Worm (Caenorhabditis elegans) whole organism, L2 larva: Measurements from ENCODE around the gene F56D1.1.

ENCODE experiments used
- C34F6.9 ChIP-seq: fragments of 150-350 bp; optimal IDR thresholded peaks from 2 replicates; lab custom pipeline; 2014; ENCODE audit warnings: missing biosample characterization, missing genetic modification characterization
- F13H6.1 ChIP-seq: sonication (generic microtip); optimal IDR thresholded peaks from 2 replicates; lab custom pipeline; 2016; ENCODE audit warnings: missing genetic modification characterization, missing compliant biosample characterization
- ZK546.5 ChIP-seq: sonication (generic microtip); optimal IDR thresholded peaks from 2 replicates; lab custom pipeline; 2017; ENCODE audit warnings: missing biosample characterization, missing genetic modification characterization
- alr-1 ChIP-seq: fragments of 150-350 bp; optimal IDR thresholded peaks from 2 replicates; lab custom pipeline; 2014; ENCODE audit warnings: missing biosample characterization, missing genetic modification characterization
- aly-2 ChIP-seq: fragments of 150-350 bp; optimal IDR thresholded peaks from 2 replicates; lab custom pipeline; 2014; ENCODE audit warnings: missing biosample characterization, missing genetic modification characterization
- ama-1 ChIP-seq: fragments of 150-350 bp; optimal IDR thresholded peaks from 2 replicates; lab custom pipeline; 2018; ENCODE audit warnings: inconsistent platforms
- blmp-1 ChIP-seq: sonication (generic microtip); optimal IDR thresholded peaks from 2 replicates; lab custom pipeline; 2017; ENCODE audit warnings: missing genetic modification characterization, mild to moderate bottlenecking, missing compliant biosample characterization, antibody characterized with exemption, moderate library complexity; ENCODE audit not compliant: insufficient read depth
- ceh-82 ChIP-seq: fragments of 150-350 bp; optimal IDR thresholded peaks from 2 replicates; lab custom pipeline; 2014; ENCODE audit warnings: missing biosample characterization, missing genetic modification characterization
- crh-2 ChIP-seq: sonication (generic microtip); optimal IDR thresholded peaks from 2 replicates; lab custom pipeline; 2017; ENCODE audit warnings: missing biosample characterization, missing genetic modification characterization
- dmd-4 ChIP-seq: sonication (generic microtip); optimal IDR thresholded peaks from 2 replicates; lab custom pipeline; 2017; ENCODE audit warnings: missing biosample characterization, missing genetic modification characterization
- elt-3 ChIP-seq: sonication (generic microtip); optimal IDR thresholded peaks from 2 replicates; lab custom pipeline; 2017; ENCODE audit warnings: missing biosample characterization, missing genetic modification characterization
- fos-1 ChIP-seq: fragments of 150-350 bp; optimal IDR thresholded peaks from 2 replicates; lab custom pipeline; 2014; ENCODE audit warnings: missing biosample characterization, missing genetic modification characterization
- lin-39 ChIP-seq: fragments of 150-350 bp; optimal IDR thresholded peaks from 2 replicates; lab custom pipeline; 2014; ENCODE audit warnings: missing biosample characterization, missing genetic modification reagents, missing genetic modification characterization
- mab-5 ChIP-seq: fragments of 150-350 bp; optimal IDR thresholded peaks from 2 replicates; lab custom pipeline; 2014; ENCODE audit warnings: missing biosample characterization, missing genetic modification characterization
- mbf-1 ChIP-seq: sonication (generic microtip); optimal IDR thresholded peaks from 2 replicates; lab custom pipeline; 2017; ENCODE audit warnings: missing biosample characterization, missing genetic modification characterization
- mdl-1 ChIP-seq, 2 experiments: fragments of 150-350 bp in 1 of 2; sonication (generic microtip) in 1 of 2; optimal IDR thresholded peaks; 2 replicates each; lab custom pipeline; 2017; ENCODE audit warnings: missing biosample characterization in 2 of 2, missing genetic modification characterization in 2 of 2
- nhr-11 ChIP-seq: fragments of 150-350 bp; optimal IDR thresholded peaks from 2 replicates; lab custom pipeline; 2014; ENCODE audit warnings: missing biosample characterization, missing genetic modification characterization
- nhr-12 ChIP-seq: fragments of 150-350 bp; optimal IDR thresholded peaks from 2 replicates; lab custom pipeline; 2014; ENCODE audit warnings: missing biosample characterization, missing genetic modification characterization
- nhr-129 ChIP-seq: fragments of 150-350 bp; optimal IDR thresholded peaks from 2 replicates; lab custom pipeline; 2014; ENCODE audit warnings: missing biosample characterization, missing genetic modification characterization
- nhr-21 ChIP-seq: fragments of 150-350 bp; optimal IDR thresholded peaks from 2 replicates; lab custom pipeline; 2014; ENCODE audit warnings: missing biosample characterization, missing genetic modification characterization
- nhr-237 ChIP-seq: fragments of 150-350 bp; optimal IDR thresholded peaks from 2 replicates; lab custom pipeline; 2014; ENCODE audit warnings: missing biosample characterization, missing genetic modification characterization
- nhr-25 ChIP-seq: fragments of 150-350 bp; sonication (generic microtip); optimal IDR thresholded peaks from 3 replicates; lab custom pipeline; 2014; ENCODE audit warnings: missing biosample characterization, missing genetic modification characterization
- sem-4 ChIP-seq: fragments of 150-350 bp; optimal IDR thresholded peaks from 2 replicates; lab custom pipeline; 2014; ENCODE audit warnings: missing biosample characterization, missing genetic modification reagents, missing genetic modification characterization
- sma-3 ChIP-seq: sonication (generic microtip); optimal IDR thresholded peaks from 2 replicates; lab custom pipeline; 2016; ENCODE audit warnings: missing genetic modification reagents, missing genetic modification characterization, missing compliant biosample characterization
- sma-9 ChIP-seq, 2 experiments: fragments of 150-350 bp in 1 of 2; sonication (generic microtip) in 1 of 2; optimal IDR thresholded peaks; 2 replicates each; lab custom pipeline; 2014 to 2016; ENCODE audit warnings: missing genetic modification characterization in 2 of 2, mild to moderate bottlenecking in 1 of 2, missing biosample characterization in 1 of 2, missing compliant biosample characterization in 1 of 2, missing genetic modification reagents in 1 of 2, moderate library complexity in 1 of 2
- snpc-4 ChIP-seq: fragments of 150-350 bp; optimal IDR thresholded peaks from 2 replicates; lab custom pipeline; 2014; ENCODE audit warnings: missing biosample characterization, missing genetic modification characterization
- unc-39 ChIP-seq: fragments of 150-350 bp; optimal IDR thresholded peaks from 2 replicates; lab custom pipeline; 2014; ENCODE audit warnings: missing biosample characterization, missing genetic modification characterization
- unc-55 ChIP-seq: fragments of 150-350 bp; sonication (generic microtip); optimal IDR thresholded peaks from 3 replicates; lab custom pipeline; 2014; ENCODE audit warnings: missing biosample characterization, missing genetic modification reagents, missing genetic modification characterization
- unc-62 ChIP-seq: fragments of 150-350 bp; optimal IDR thresholded peaks from 2 replicates; lab custom pipeline; 2014; ENCODE audit warnings: missing biosample characterization, missing genetic modification reagents, missing genetic modification characterization
- ztf-1 ChIP-seq: fragments of 200-800 bp; sonication (Bioruptor generic); conservative IDR thresholded peaks from 2 replicates; pipeline ENCODE4 v1.3.6; 2022; ENCODE audit warnings: missing genetic modification characterization, missing compliant biosample characterization

The F56D1.1 gene

DNA sequence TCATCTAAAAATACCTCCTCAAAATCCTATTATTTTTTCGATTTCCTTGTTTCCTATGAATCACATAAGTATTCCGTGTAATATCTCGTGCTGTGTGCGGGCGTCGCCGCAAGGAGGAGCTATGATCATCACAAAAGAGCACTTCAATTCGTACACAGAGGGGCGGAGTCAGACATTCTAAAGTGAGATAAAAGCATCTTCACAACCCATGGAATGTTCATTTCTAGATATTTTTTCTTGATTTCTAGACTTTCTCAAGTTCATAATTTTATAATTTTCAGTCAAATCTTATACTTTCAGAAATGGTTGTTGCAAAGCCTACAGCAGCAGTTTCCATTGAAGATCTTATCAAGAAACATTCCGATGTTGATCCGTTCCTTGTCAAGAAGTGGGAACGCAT, 31.0 kb upstream of the F56D1.1 start, which contains the start of gene cex-1:
cex-1 (plus strand) TSS at position 301 of the 400 bp plus-strand sequence.
- TF ChIP-seq aly-2 = no peak
- TF ChIP-seq sma-3 (GFP tag; lab: Kevin White, UChicago) = no peak
- no peak for TF ChIP-seq ZK546.5 (tag; lab: Kevin White, UChicago)
- TF ChIP-seq mbf-1 (tag; lab: Kevin White, UChicago) = no peak
- no peak for TF ChIP-seq nhr-237 (tag; lab: Kevin White, UChicago)
- no peak for TF ChIP-seq F13H6.1 (tag; lab: Kevin White, UChicago)
- no peak for TF ChIP-seq unc-39 (tag; lab: Kevin White, UChicago)
- no peak for TF ChIP-seq C34F6.9 (tag; lab: Kevin White, UChicago)

DNA sequence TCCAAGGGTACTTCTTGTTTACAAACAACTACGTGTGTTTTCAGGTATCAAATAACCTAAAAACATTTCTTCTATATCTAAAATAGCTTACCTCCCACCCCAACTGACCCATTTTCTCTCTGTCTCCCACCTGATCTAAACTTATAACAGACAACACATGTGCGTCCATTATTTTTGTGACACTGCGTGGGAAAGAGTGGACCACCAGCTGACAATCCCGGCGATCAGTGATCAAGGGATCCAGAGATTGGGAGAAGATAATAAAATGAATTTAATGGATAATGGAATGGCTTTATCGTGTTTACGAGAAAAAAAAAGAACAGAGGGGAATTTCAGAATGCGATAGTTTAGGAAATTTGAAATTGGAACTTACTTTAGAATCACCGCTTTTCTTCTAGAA, 29.2 kb upstream of the F56D1.1 start:
- TF ChIP-seq ztf-1 (GFP tag; lab: Robert Waterston, UW) (no peak), nhr-12 (tag; lab: Kevin White, UChicago) (no peak), F13H6.1 (tag; lab: Kevin White, UChicago) (peak; percentile 52), dmd-4 (no peak), sma-9 (GFP tag; optimal IDR thresholded peaks at IDR 0.05; lab: Kevin White, UChicago) (peak; percentile 60), sma-9 (tag; optimal IDR thresholded peaks at IDR 0.05; lab: Kevin White, UChicago) (no peak)

DNA sequence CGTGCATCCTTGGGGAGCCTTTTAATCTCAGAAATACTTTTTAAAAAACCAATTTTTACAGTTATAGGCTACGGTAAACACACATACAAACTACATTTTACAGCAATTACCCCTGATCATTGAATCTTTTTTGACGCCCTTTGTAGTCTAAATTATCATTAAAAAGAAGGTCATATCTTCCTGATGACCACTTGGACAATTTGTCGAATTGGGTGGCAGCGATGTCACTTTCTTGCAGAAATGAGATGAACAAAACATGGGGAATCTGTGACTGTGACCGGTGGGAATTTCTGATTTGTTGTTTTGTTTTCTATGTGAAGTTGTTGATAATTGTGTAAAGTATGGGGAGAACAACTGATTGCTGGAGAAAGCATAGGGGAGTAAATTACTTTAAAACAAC, 28.8 kb upstream of the F56D1.1 start:
- TF ChIP-seq sma-3 (GFP tag; lab: Kevin White, UChicago) (peak; percentile 56), nhr-25 (no peak)

DNA sequence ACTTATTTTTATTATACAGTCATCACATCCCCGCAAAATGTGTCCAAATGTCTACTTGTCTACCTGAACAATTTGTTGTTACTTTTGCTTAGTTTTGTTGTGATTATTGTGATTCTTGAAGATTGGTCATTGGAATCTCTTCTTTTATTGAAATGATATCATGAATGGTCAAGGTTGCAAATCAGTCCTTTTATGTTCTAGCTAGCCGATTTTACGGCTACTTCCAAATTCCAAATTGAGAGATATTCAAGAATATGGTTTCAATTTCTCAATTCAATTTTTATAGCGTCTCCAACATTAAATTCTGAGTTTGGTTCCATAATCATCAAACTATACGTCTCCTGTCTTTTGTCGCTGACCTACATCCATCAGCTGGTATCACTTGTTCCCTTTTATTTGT, 27.1 kb upstream of the F56D1.1 start:
- TF ChIP-seq mdl-1 (tag; optimal IDR thresholded peaks at IDR 0.05; lab: Kevin White, UChicago) (no peak), elt-3 (no peak), ama-1 (lab: Kevin White, UChicago) (no peak), unc-55 (no peak), unc-62 (GFP tag; lab: Kevin White, UChicago) (no peak), fos-1 (tag; lab: Kevin White, UChicago) (no peak), unc-39 (tag; lab: Kevin White, UChicago) (no peak), F13H6.1 (tag; lab: Kevin White, UChicago) (no peak), mab-5 (tag; lab: Kevin White, UChicago) (no peak), snpc-4 (no peak)
- TF ChIP-seq, all 48 proteins: peak for 0

DNA sequence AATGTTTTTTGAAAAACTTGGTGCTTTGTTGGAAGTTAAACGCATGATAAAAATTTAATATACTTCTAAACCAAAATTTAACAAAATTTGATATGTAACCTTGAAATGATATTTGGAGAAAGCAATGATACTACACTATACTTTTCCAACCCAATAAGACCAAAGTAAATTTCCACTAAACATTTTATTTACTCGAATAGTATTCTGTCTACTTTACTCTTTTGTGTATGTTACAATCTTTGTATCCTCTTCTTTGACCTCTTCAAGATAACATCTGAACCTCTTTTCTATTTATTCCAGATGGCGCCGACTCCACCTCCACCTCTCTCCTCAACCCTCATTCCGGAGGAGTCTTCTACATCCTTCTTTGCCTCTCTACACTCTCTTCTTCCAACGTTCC, 24.9 kb upstream of the F56D1.1 start, which contains the start of gene dhs-5:
dhs-5 (plus strand) TSS at position 301 of the 400 bp plus-strand sequence.
- TF ChIP-seq aly-2 (no peak), F13H6.1 (tag; lab: Kevin White, UChicago) (no peak), nhr-21 (no peak), nhr-11 (tag; lab: Kevin White, UChicago) (no peak), nhr-12 (tag; lab: Kevin White, UChicago) (no peak), nhr-129 (tag; lab: Kevin White, UChicago) (no peak), alr-1 (tag; lab: Kevin White, UChicago) (no peak)

DNA sequence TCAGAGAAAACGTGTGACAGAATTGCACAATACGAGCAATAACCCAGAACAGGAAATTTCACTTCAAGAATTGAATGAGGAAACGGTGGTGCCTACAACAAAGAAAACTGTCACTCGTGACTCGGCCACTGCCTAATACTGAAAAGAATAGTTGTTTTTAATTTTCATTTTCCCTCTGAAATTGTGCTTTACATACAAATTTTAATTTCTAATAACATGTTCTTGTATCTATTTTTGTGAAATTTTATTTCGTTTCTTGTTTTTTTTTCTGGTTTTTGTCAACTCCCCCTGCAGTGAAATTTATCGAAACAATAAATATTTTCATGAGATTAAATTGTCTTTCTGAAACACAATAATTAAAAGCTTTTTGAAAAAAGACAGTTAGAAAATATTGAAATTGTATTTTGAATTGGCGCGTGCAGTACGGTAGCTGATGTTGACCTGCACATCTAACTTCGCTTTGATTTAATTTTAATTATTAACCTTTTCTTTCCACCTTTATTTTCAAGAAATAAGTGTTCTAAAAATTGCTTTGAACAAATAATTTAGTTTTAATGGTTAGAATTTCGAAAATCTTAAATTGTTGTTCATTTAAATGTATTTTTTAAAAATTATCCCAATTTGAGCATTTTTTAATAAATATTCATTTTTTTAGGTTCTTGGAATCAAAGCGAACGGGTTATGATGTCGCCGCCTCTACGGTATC, 22.6 kb upstream of the F56D1.1 start, which contains the start of gene daz-1:
daz-1 (plus strand) TSS at position 656 of the 706 bp plus-strand sequence.
- TF ChIP-seq ztf-1 (GFP tag; lab: Robert Waterston, UW) = no peak
- no peak for TF ChIP-seq sma-9 (GFP tag; optimal IDR thresholded peaks at IDR 0.05; lab: Kevin White, UChicago)
- no peak for TF ChIP-seq sma-9 (tag; optimal IDR thresholded peaks at IDR 0.05; lab: Kevin White, UChicago)
- no peak for TF ChIP-seq crh-2 (tag; lab: Kevin White, UChicago)
- no peak for TF ChIP-seq C34F6.9 (tag; lab: Kevin White, UChicago)
- TF ChIP-seq blmp-1 (tag; lab: Kevin White, UChicago) = no peak
- TF ChIP-seq nhr-25 = no peak
- TF ChIP-seq unc-62 (GFP tag; lab: Kevin White, UChicago) = no peak
- no peak for TF ChIP-seq alr-1 (tag; lab: Kevin White, UChicago)
- no peak for TF ChIP-seq snpc-4
- no peak for TF ChIP-seq ZK546.5 (tag; lab: Kevin White, UChicago)
- no peak for TF ChIP-seq lin-39 (tag; lab: Kevin White, UChicago)
- TF ChIP-seq fos-1 (tag; lab: Kevin White, UChicago) = no peak
- no peak for TF ChIP-seq ceh-82
- TF ChIP-seq dmd-4 = no peak
- TF ChIP-seq sem-4 (tag; lab: Kevin White, UChicago) = no peak
